Worm (Caenorhabditis elegans) whole organism, young adult: Measurements from ENCODE around the gene pas-6.

Experiments used
- B0261.1 ChIP-seq: sonication (generic microtip); optimal IDR thresholded peaks from 2 replicates; lab custom pipeline; 2016; ENCODE audit warnings: mild to moderate bottlenecking, missing genetic modification characterization, moderate library complexity, missing compliant biosample characterization
- D2030.7 ChIP-seq: fragments of 200-800 bp; sonication (Bioruptor generic); IDR thresholded peaks from 2 replicates; pipeline ENCODE4 v1.3.6; 2022; ENCODE audit warnings: missing genetic modification reagents, missing genetic modification characterization, missing compliant biosample characterization
- F33H1.4 ChIP-seq: fragments of 200-800 bp; sonication (Bioruptor generic); IDR thresholded peaks from 2 replicates; pipeline ENCODE4 v1.3.6; 2022; ENCODE audit warnings: missing genetic modification reagents, missing genetic modification characterization, missing compliant biosample characterization
- F49E8.2 ChIP-seq: sonication (generic microtip); optimal IDR thresholded peaks from 3 replicates; lab custom pipeline; 2017; ENCODE audit warnings: missing genetic modification characterization, mild to moderate bottlenecking, missing compliant biosample characterization, antibody characterized with exemption, moderate library complexity; ENCODE audit not compliant: insufficient read depth
- F57A8.1 ChIP-seq: fragments of 200-800 bp; sonication (Bioruptor generic); optimal IDR thresholded peaks from 2 replicates; lab custom pipeline; 2018; ENCODE audit warnings: mild to moderate bottlenecking, missing genetic modification characterization, moderate library complexity, missing compliant biosample characterization
- K12H6.12 ChIP-seq: fragments of 200-800 bp; sonication (Bioruptor generic); optimal IDR thresholded peaks from 2 replicates; lab custom pipeline; 2018; ENCODE audit warnings: mild to moderate bottlenecking, missing genetic modification characterization, missing compliant biosample characterization
- Y56A3A.18 ChIP-seq: fragments of 200-800 bp; sonication (Bioruptor generic); IDR thresholded peaks from 2 replicates; pipeline ENCODE4 v1.3.6; 2022; ENCODE audit warnings: missing genetic modification reagents, missing genetic modification characterization, missing compliant biosample characterization
- Y95B8A.8 ChIP-seq: fragments of 200-800 bp; sonication (Bioruptor generic); IDR thresholded peaks from 2 replicates; pipeline ENCODE4 v1.3.6; 2022; ENCODE audit warnings: missing genetic modification reagents, missing genetic modification characterization, missing compliant biosample characterization
- ZK185.1 ChIP-seq: sonication (generic microtip); optimal IDR thresholded peaks from 2 replicates; lab custom pipeline; 2016; ENCODE audit warnings: mild to moderate bottlenecking, missing genetic modification characterization, missing compliant biosample characterization; ENCODE audit not compliant: poor library complexity, severe bottlenecking
- aptf-2 ChIP-seq: fragments of 200-800 bp; sonication (Bioruptor generic); conservative IDR thresholded peaks from 2 replicates; pipeline ENCODE4 v1.3.6; 2022; ENCODE audit warnings: missing genetic modification reagents, missing genetic modification characterization, missing compliant biosample characterization
- aptf-3 ChIP-seq: fragments of 200-800 bp; sonication (Bioruptor generic); IDR thresholded peaks from 2 replicates; pipeline ENCODE4 v1.3.6; 2022; ENCODE audit warnings: missing genetic modification characterization, missing compliant biosample characterization
- athp-1 ChIP-seq: sonication (generic microtip); optimal IDR thresholded peaks from 2 replicates; lab custom pipeline; 2017; ENCODE audit warnings: mild to moderate bottlenecking, missing genetic modification characterization, missing compliant biosample characterization
- attf-6 ChIP-seq: fragments of 200-800 bp; sonication (Bioruptor generic); IDR thresholded peaks from 2 replicates; pipeline ENCODE4 v1.3.6; 2022; ENCODE audit warnings: missing genetic modification reagents, missing genetic modification characterization, missing compliant biosample characterization
- bed-2 ChIP-seq: fragments of 200-800 bp; sonication (Bioruptor generic); IDR thresholded peaks from 2 replicates; pipeline ENCODE4 v1.3.6; 2022; ENCODE audit warnings: missing genetic modification reagents, missing genetic modification characterization, missing compliant biosample characterization
- chd-7 ChIP-seq: sonication (generic microtip); optimal IDR thresholded peaks from 2 replicates; lab custom pipeline; 2016; ENCODE audit warnings: mild to moderate bottlenecking, missing genetic modification characterization, moderate library complexity, missing compliant biosample characterization
- die-1 ChIP-seq: sonication (generic microtip); optimal IDR thresholded peaks from 2 replicates; lab custom pipeline; 2016; ENCODE audit warnings: missing genotype, mild to moderate bottlenecking, missing genetic modification characterization, missing compliant biosample characterization
- egl-44 ChIP-seq: fragments of 200-800 bp; sonication (Bioruptor generic); IDR thresholded peaks from 2 replicates; pipeline ENCODE4 v1.3.6; 2022; ENCODE audit warnings: missing genetic modification reagents, missing genetic modification characterization, missing compliant biosample characterization
- hmg-1.2 ChIP-seq: fragments of 200-800 bp; sonication (Bioruptor generic); IDR thresholded peaks from 2 replicates; pipeline ENCODE4 v1.3.6; 2022; ENCODE audit warnings: missing genetic modification reagents, missing genetic modification characterization, missing compliant biosample characterization
- hsf-1 ChIP-seq: fragments of 200-800 bp; sonication (Bioruptor generic); IDR thresholded peaks from 2 replicates; pipeline ENCODE4 v1.3.6; 2022; ENCODE audit warnings: missing genetic modification reagents, missing genetic modification characterization, missing compliant biosample characterization
- lin-26 ChIP-seq: fragments of 200-800 bp; sonication (Bioruptor generic); IDR thresholded peaks from 2 replicates; pipeline ENCODE4 v1.3.6; 2022; ENCODE audit warnings: missing genetic modification reagents, missing genetic modification characterization, missing compliant biosample characterization
- lin-54 ChIP-seq: fragments of 200-800 bp; sonication (Bioruptor generic); optimal IDR thresholded peaks from 2 replicates; lab custom pipeline; 2018; ENCODE audit warnings: mild to moderate bottlenecking, missing genetic modification characterization, missing compliant biosample characterization
- lsl-1 ChIP-seq: fragments of 200-800 bp; sonication (Bioruptor generic); optimal IDR thresholded peaks from 2 replicates; lab custom pipeline; 2018; ENCODE audit warnings: mild to moderate bottlenecking, missing genetic modification characterization, moderate library complexity, missing compliant biosample characterization
- lsy-27 ChIP-seq: sonication (generic microtip); optimal IDR thresholded peaks from 2 replicates; lab custom pipeline; 2017; ENCODE audit warnings: missing genetic modification characterization, mild to moderate bottlenecking, missing compliant biosample characterization, antibody characterized with exemption, missing genotype, borderline replicate concordance; ENCODE audit not compliant: insufficient read depth
- madf-3 ChIP-seq: fragments of 200-800 bp; sonication (Bioruptor generic); IDR thresholded peaks from 2 replicates; pipeline ENCODE4 v1.3.6; 2022; ENCODE audit warnings: missing genetic modification reagents, missing genetic modification characterization, missing compliant biosample characterization
- madf-6 ChIP-seq: fragments of 200-800 bp; sonication (Bioruptor generic); IDR thresholded peaks from 2 replicates; pipeline ENCODE4 v1.3.6; 2022; ENCODE audit warnings: missing genetic modification reagents, missing genetic modification characterization, missing compliant biosample characterization
- madf-8 ChIP-seq: fragments of 200-800 bp; sonication (Bioruptor generic); conservative IDR thresholded peaks from 2 replicates; pipeline ENCODE4 v1.3.6; 2022; ENCODE audit warnings: missing genetic modification reagents, missing genetic modification characterization, missing compliant biosample characterization
- mxl-1 ChIP-seq: sonication (generic microtip); optimal IDR thresholded peaks from 2 replicates; lab custom pipeline; 2016; ENCODE audit warnings: missing genetic modification characterization, missing compliant biosample characterization
- nfyb-1 ChIP-seq: fragments of 200-800 bp; sonication (Bioruptor generic); IDR thresholded peaks from 2 replicates; pipeline ENCODE4 v1.3.6; 2022; ENCODE audit warnings: missing genetic modification reagents, missing genetic modification characterization, missing compliant biosample characterization
- nhr-90 ChIP-seq: sonication (generic microtip); optimal IDR thresholded peaks from 2 replicates; lab custom pipeline; 2016; ENCODE audit warnings: missing genotype, mild to moderate bottlenecking, missing genetic modification characterization, missing compliant biosample characterization
- pbrm-1 ChIP-seq: fragments of 200-800 bp; sonication (Bioruptor generic); IDR thresholded peaks from 2 replicates; pipeline ENCODE4 v1.3.6; 2022; ENCODE audit warnings: missing genetic modification reagents, missing genetic modification characterization, missing compliant biosample characterization
- rcor-1 ChIP-seq: fragments of 200-800 bp; sonication (Bioruptor generic); IDR thresholded peaks from 2 replicates; pipeline ENCODE4 v1.3.6; 2022; ENCODE audit warnings: missing genetic modification reagents, missing genetic modification characterization, missing compliant biosample characterization
- repo-1 ChIP-seq: sonication (generic microtip); optimal IDR thresholded peaks from 2 replicates; lab custom pipeline; 2017; ENCODE audit warnings: mild to moderate bottlenecking, missing genetic modification characterization, missing compliant biosample characterization
- rpc-1 ChIP-seq, 2 experiments: fragments of 150-350 bp in 1 of 2; sonication (generic microtip) in 1 of 2; optimal IDR thresholded peaks; 2 replicates each; lab custom pipeline; 2014 to 2018; ENCODE audit warnings: missing biosample characterization in 1 of 2, missing genetic modification characterization in 1 of 2, missing genetic modification reagents in 1 of 2, missing genotype in 1 of 2
- snpc-1.1 ChIP-seq: sonication (generic microtip); optimal IDR thresholded peaks from 2 replicates; lab custom pipeline; 2017; ENCODE audit warnings: missing genetic modification characterization, mild to moderate bottlenecking, missing compliant biosample characterization, antibody characterized with exemption, moderate library complexity, missing genotype, missing genetic modification reagents; ENCODE audit not compliant: insufficient read depth
- snpc-1.3 ChIP-seq: sonication (generic microtip); optimal IDR thresholded peaks from 2 replicates; lab custom pipeline; 2017; ENCODE audit warnings: missing genetic modification characterization, mild to moderate bottlenecking, missing compliant biosample characterization, antibody characterized with exemption, moderate library complexity, missing genotype, missing genetic modification reagents; ENCODE audit not compliant: insufficient read depth
- snpc-4 ChIP-seq, 5 experiments: fragments of 150-350 bp in 1 of 5; sonication (generic microtip) in 4 of 5; optimal IDR thresholded peaks; 2 replicates each; lab custom pipeline; 2014 to 2018; ENCODE audit warnings: missing genetic modification characterization in 5 of 5, missing biosample characterization in 3 of 5, antibody characterized with exemption in 2 of 5, mild to moderate bottlenecking in 2 of 5, missing compliant biosample characterization in 2 of 5, missing genotype in 2 of 5, moderate library complexity in 2 of 5, missing genetic modification reagents in 1 of 5
- tbp1 ChIP-seq: fragments of 200-800 bp; sonication (Bioruptor generic); optimal IDR thresholded peaks from 2 replicates; lab custom pipeline; 2018; ENCODE audit warnings: mild to moderate bottlenecking, missing genetic modification characterization, missing compliant biosample characterization
- tbx-9 ChIP-seq: sonication (generic microtip); optimal IDR thresholded peaks from 2 replicates; lab custom pipeline; 2016; ENCODE audit warnings: borderline replicate concordance, missing genetic modification characterization, inconsistent platforms, missing compliant biosample characterization
- unc-130 ChIP-seq: sonication (generic microtip); optimal IDR thresholded peaks from 2 replicates; lab custom pipeline; 2016; ENCODE audit warnings: missing genetic modification reagents, missing genetic modification characterization, missing compliant biosample characterization
- ztf-18 ChIP-seq: sonication (generic microtip); optimal IDR thresholded peaks from 2 replicates; lab custom pipeline; 2016; ENCODE audit warnings: missing genotype, mild to moderate bottlenecking, missing genetic modification characterization, missing compliant biosample characterization
- ztf-25 ChIP-seq: fragments of 200-800 bp; sonication (Bioruptor generic); IDR thresholded peaks from 2 replicates; pipeline ENCODE4 v1.3.6; 2022; ENCODE audit warnings: missing genetic modification reagents, missing genetic modification characterization, missing compliant biosample characterization
- ztf-6 ChIP-seq: fragments of 200-800 bp; sonication (Bioruptor generic); IDR thresholded peaks from 2 replicates; pipeline ENCODE4 v1.3.6; 2022; ENCODE audit warnings: missing genetic modification reagents, missing genetic modification characterization, missing compliant biosample characterization

The pas-6 gene

DNA sequence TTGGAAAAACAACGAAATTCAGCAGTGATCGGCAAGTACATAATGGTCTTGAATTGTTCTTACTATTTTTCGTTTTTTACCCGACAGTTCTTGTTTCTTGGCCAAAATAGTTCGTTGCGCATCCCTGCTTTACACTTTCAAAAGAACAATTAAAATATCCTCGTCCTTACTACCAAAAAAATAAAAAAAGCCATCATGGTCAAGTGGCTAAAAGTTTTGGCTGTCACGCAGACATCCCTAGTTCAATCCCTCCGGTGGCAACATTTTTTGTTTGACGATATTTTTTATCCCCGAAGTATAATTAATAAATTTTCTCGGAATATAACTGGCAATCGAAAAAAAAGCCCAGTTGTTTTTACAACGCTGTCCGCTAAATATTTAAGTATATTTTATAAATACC is 7.7 kb upstream of the pas-6 start (continued):
- 0 out of 2 replicates have a peak, but pooled peaks have one; percentile 10 for TF ChIP-seq aptf-2 (GFP tag; lab: Robert Waterston, UW)
- peak; percentile 61 for TF ChIP-seq chd-7 (tag; lab: Kevin White, UChicago)
- peak; percentile 13 for TF ChIP-seq unc-130
- no peak for TF ChIP-seq ztf-6 (GFP tag; lab: Robert Waterston, UW)
- TF ChIP-seq snpc-1.1 (tag; lab: Kevin White, UChicago), result peak; percentile 68
- TF ChIP-seq, all 124 proteins: peak for 60

- TF ChIP-seq F49E8.2 (tag; lab: Kevin White, UChicago), result peak; percentile 25
- TF ChIP-seq Y56A3A.18 (GFP tag; lab: Robert Waterston, UW), result peak; percentile 58; the same call in 1 of the 2 replicates
- peak; percentile 87 for TF ChIP-seq snpc-1.1 (tag; lab: Kevin White, UChicago)
- peak; percentile 81 for TF ChIP-seq tbp1 (GFP tag; lab: Kevin White, UChicago)
- TF ChIP-seq madf-6 (GFP tag; lab: Robert Waterston, UW), result peak; percentile 79
- peak; percentile 30; the same call in 1 of the 2 replicates for TF ChIP-seq F33H1.4 (GFP tag; lab: Robert Waterston, UW)
- peak; percentile 24; the same call in 1 of the 2 replicates for TF ChIP-seq madf-8
- TF ChIP-seq mxl-1 (tag; lab: Kevin White, UChicago), result no peak
- peak; percentile 68 for TF ChIP-seq die-1 (tag; lab: Kevin White, UChicago)
- TF ChIP-seq lin-26 (GFP tag; lab: Robert Waterston, UW), result peak; percentile 76; the same call in 1 of the 2 replicates
- peak; percentile 38 for TF ChIP-seq lsl-1 (GFP tag; lab: Kevin White, UChicago)
- peak; percentile 66 for TF ChIP-seq snpc-4 (GFP tag; optimal IDR thresholded peaks at IDR 0.05; lab: Kevin White, UChicago)
- peak; percentile 83 to 92 (median 86) for TF ChIP-seq snpc-4 (tag; optimal IDR thresholded peaks at IDR 0.05; lab: Kevin White, UChicago)
- peak; percentile 32 for TF ChIP-seq nhr-90 (tag; lab: Kevin White, UChicago)
- 0 out of 2 replicates have a peak, but pooled peaks have one; percentile 50 for TF ChIP-seq aptf-3 (GFP tag; lab: Robert Waterston, UW)
- TF ChIP-seq hmg-1.2 (GFP tag; lab: Robert Waterston, UW), result peak; percentile 39
- peak; percentile 72; the same call in 1 of the 2 replicates for TF ChIP-seq egl-44
- peak; percentile 58 for TF ChIP-seq D2030.7 (GFP tag; lab: Robert Waterston, UW)
- no peak for TF ChIP-seq lsy-27 (tag; lab: Kevin White, UChicago)
- TF ChIP-seq lin-54, result peak; percentile 12
- 0 out of 2 replicates have a peak, but pooled peaks have one; percentile 62 for TF ChIP-seq ztf-25 (GFP tag; lab: Robert Waterston, UW)
- no peak for TF ChIP-seq pbrm-1
- TF ChIP-seq ztf-18, result peak; percentile 38
- TF ChIP-seq nfyb-1 (GFP tag; lab: Robert Waterston, UW), result no peak
- peak; percentile 50 for TF ChIP-seq B0261.1
- TF ChIP-seq snpc-1.3 (tag; lab: Kevin White, UChicago), result no peak
- 0 out of 2 replicates have a peak, but pooled peaks have one; percentile 25 for TF ChIP-seq bed-2 (GFP tag; lab: Robert Waterston, UW)
- no peak for TF ChIP-seq F57A8.1 (GFP tag; lab: Kevin White, UChicago)
- TF ChIP-seq K12H6.12 (tag; lab: Kevin White, UChicago), result no peak
- TF ChIP-seq ZK185.1 (tag; lab: Kevin White, UChicago), result peak; percentile 13
- peak; percentile 54 for TF ChIP-seq rpc-1 (optimal IDR thresholded peaks at IDR 0.05; lab: Kevin White, UChicago)
- TF ChIP-seq rpc-1 (tag; optimal IDR thresholded peaks at IDR 0.05; lab: Kevin White, UChicago), result peak; percentile 75
- no peak for TF ChIP-seq repo-1 (tag; lab: Kevin White, UChicago)
- TF ChIP-seq tbx-9 (tag; lab: Kevin White, UChicago), result no peak
- TF ChIP-seq madf-3 (GFP tag; lab: Robert Waterston, UW), result 0 out of 2 replicates have a peak, but pooled peaks have one; percentile 43
- 0 out of 2 replicates have a peak, but pooled peaks have one; percentile 51 for TF ChIP-seq attf-6 (GFP tag; lab: Robert Waterston, UW)
- peak; percentile 59 for TF ChIP-seq athp-1 (tag; lab: Kevin White, UChicago)
- 0 out of 2 replicates have a peak, but pooled peaks have one; percentile 38 for TF ChIP-seq Y95B8A.8 (GFP tag; lab: Robert Waterston, UW)
- 0 out of 2 replicates have a peak, but pooled peaks have one; percentile 11 for TF ChIP-seq hsf-1 (GFP tag; lab: Robert Waterston, UW)
- peak; percentile 63 for TF ChIP-seq rcor-1 (GFP tag; lab: Robert Waterston, UW)
Observed at ce11 chrV:5587955-5588354, 3.8 kb upstream of the pas-6 start.
